Worm (Caenorhabditis elegans): ENCODE measurements around the gene aqp-11.
A peak's percentile ranks its signal among the peaks of the same experiment; 100 is the strongest.

The aqp-11 gene

DNA sequence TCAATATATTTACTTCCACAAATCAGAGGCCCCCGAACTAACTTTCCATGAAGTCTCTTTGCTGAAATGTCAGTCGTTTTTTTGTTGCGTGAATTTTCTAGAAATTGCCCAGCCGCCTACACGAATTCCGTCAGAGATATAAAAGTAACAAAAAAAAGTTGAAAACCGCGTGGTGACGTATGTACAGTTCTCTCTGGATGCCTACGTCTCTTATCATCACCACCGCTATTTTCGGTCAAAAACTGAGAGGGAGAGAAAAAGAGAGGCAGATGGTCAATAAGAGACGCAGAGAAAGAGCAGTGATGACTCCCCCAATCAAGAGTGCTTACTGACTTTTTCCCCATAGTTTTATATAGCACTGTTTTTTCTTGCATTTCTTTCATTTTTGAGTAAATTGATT lies 21.0 kb downstream of the aqp-11 start (continued):
- no peak for TF ChIP-seq egl-27 (tag; optimal IDR thresholded peaks at IDR 0.05)
- TF ChIP-seq nhr-28 (tag; optimal IDR thresholded peaks at IDR 0.05) = peak; percentile 75
- no peak for TF ChIP-seq mxl-2 (GFP tag; conservative IDR thresholded peaks at IDR 0.05)

DNA sequence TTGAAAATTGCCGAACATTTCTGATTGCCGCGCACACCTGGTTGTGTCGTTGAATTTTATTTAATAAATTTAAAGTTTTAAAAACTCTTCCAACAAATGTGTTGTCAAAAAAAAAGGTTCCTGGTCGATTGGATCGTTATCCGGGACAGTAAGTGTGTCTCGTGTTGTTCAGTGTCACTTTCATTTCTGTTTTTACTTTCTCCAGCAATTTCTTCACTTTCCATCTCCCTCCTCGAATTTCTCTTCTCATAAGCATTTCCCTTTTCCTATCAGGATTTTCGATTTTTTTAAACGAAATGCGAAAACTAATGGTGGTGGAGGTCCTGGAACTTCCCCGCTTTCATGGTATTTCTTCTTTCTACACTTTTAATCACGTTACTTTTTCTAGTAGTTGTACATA lies 22.5 kb downstream of the aqp-11 start:
- TF ChIP-seq nhr-11 (tag; optimal IDR thresholded peaks at IDR 0.05) = no peak
- TF ChIP-seq aha-1 (tag) = peak; percentile 44

DNA sequence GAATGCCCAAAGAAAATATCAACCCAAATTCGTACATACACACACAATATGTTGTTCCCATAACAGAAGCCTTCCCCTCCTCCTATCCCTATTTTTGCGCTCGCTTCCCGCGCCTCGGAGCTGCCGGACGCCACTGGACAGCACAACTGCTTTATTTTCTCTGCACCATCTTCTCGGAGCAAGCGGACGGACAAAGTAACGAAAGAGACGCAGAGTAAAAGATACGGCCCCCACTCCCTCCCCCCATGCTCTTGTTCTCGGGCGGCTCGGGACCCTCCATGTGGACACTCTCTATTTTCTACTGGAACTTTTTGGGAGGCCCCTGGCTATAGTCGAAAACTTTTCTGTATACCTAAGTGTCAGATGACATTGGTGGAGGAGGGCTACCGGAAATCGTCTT lies 24.7 kb downstream of the aqp-11 start:
- no peak for TF ChIP-seq hif-1 (tag; optimal IDR thresholded peaks at IDR 0.05)
- TF ChIP-seq egl-43 (GFP tag; IDR thresholded peaks at IDR 0.05) = peak; percentile 40; the same call in 1 of the 2 replicates
- TF ChIP-seq fkh-10 (GFP tag; optimal IDR thresholded peaks at IDR 0.05) = peak; percentile 8
- TF ChIP-seq daf-16 (GFP tag; optimal IDR thresholded peaks at IDR 0.05) = peak in 1 of 2 experiments; percentile 2
- no peak for TF ChIP-seq daf-16 (tag; optimal IDR thresholded peaks at IDR 0.05)
- no peak for TF ChIP-seq tag-97 (GFP tag; IDR thresholded peaks at IDR 0.05)
- peak; percentile 60 for TF ChIP-seq hmg-1.1 (GFP tag; IDR thresholded peaks at IDR 0.05)
- TF ChIP-seq hlh-30 (tag; optimal IDR thresholded peaks at IDR 0.05; ENCODE audit: insufficient read depth) = peak; percentile 41
- TF ChIP-seq mep-1 (tag; optimal IDR thresholded peaks at IDR 0.05) = peak; percentile 43
- peak; percentile 5 for TF ChIP-seq rbr-2 (tag; optimal IDR thresholded peaks at IDR 0.05)
- TF ChIP-seq ctbp-1 (GFP tag; IDR thresholded peaks at IDR 0.05) = 0 out of 2 replicates have a peak, but pooled peaks have one; percentile 11
- TF ChIP-seq set-16 (GFP tag; IDR thresholded peaks at IDR 0.05) = peak; percentile 75
- no peak for TF ChIP-seq aha-1 (tag)
- TF ChIP-seq zfp-3 (GFP tag; conservative IDR thresholded peaks at IDR 0.05) = no peak
- TF ChIP-seq mdl-1 (tag; optimal IDR thresholded peaks at IDR 0.05) = peak in 1 of 2 experiments; percentile 29

DNA sequence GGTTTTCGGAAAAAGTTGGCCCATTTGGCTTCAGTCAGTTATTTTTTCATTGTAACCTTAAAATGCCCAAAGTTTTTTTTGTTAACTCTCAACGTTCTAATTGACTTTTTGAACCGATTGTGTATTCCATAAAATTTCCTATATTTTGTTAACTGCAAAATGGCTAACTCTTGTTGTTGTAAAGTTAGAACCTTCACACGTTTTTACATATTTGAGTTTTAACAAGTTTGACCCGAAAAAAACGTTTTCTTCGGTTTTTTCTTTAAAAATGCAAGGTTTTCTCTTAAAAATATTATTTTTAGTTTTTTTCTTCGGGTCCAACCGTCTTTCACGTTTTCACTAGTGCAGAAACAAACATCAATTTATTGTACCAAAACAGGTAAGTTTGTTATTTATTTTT lies 28.6 kb downstream of the aqp-11 start, which contains the start of gene lit-1:
Gene lit-1 (plus strand): TSS at position 301 of the 400 bp plus-strand sequence.
- TF ChIP-seq spr-3 (GFP tag; optimal IDR thresholded peaks at IDR 0.05) = no peak
- no peak for TF ChIP-seq ceh-82 (tag; optimal IDR thresholded peaks at IDR 0.05)
- no peak for TF ChIP-seq nhr-42 (GFP tag; IDR thresholded peaks at IDR 0.05)
- TF ChIP-seq madf-5 (GFP tag; IDR thresholded peaks at IDR 0.05) = no peak
- no peak for TF ChIP-seq saeg-2 (GFP tag; IDR thresholded peaks at IDR 0.05)
- TF ChIP-seq zfp-3 (GFP tag; conservative IDR thresholded peaks at IDR 0.05) = no peak

DNA sequence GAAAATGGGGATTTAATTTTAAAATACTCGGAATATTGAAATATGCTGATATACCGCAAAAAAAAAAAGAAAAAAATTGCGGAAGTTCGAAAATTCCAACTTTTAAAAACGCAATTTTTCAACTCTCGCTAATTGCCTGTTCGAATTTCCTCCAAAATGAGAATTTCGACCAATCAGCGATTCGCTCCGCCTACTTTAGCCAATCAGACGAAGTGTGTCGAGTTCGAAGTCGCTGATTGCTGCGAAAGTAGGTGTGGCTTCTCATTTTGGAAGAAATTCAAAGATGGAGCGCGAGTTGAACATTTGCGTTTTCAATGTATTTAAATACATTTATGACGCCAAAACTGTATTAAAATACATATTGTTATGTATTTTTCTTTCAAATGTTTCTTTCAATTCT lies 35.3 kb downstream of the aqp-11 start:
- TF ChIP-seq unc-62 (GFP tag; optimal IDR thresholded peaks at IDR 0.05 in 1 of 2) (peak in 1 of 2 experiments; percentile 51), unc-62 (tag; optimal IDR thresholded peaks at IDR 0.05) (no peak), dmd-8 (GFP tag; IDR thresholded peaks at IDR 0.05) (no peak), mxl-2 (GFP tag; conservative IDR thresholded peaks at IDR 0.05) (no peak)

DNA sequence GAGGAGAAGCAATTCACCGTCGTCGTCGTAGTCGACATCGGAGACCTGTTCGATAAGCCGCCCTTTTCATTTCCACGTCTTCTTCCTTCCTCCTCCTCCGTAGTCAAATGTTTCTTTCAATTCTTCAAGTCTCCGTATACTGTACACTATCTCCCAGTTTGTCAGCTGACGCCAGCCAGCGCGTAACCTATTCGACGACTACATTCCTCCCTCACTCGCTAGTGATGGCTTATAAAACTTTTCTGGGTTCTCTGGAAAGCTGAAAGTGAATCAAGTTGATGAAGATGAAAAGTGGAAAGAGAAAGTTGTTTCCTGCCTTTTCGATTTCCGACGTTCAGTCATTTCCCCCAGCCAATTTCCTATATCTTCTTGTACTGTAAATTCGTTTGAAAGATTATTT lies 36.0 kb downstream of the aqp-11 start:
- no peak for TF ChIP-seq F44E2.7 (GFP tag; IDR thresholded peaks at IDR 0.05)
- no peak for TF ChIP-seq lin-15B (tag; optimal IDR thresholded peaks at IDR 0.05)
- TF ChIP-seq ama-1 (optimal IDR thresholded peaks at IDR 0.05) = peak; percentile 23
- peak; percentile 62 for TF ChIP-seq aha-1 (tag)
- peak; percentile 19 for TF ChIP-seq spr-1 (tag; optimal IDR thresholded peaks at IDR 0.05)
- TF ChIP-seq unc-62 (GFP tag; optimal IDR thresholded peaks at IDR 0.05 in 1 of 2) = peak in 1 of 2 experiments; percentile 98
- TF ChIP-seq unc-62 (tag; optimal IDR thresholded peaks at IDR 0.05) = no peak
- TF ChIP-seq egl-43 (GFP tag; IDR thresholded peaks at IDR 0.05) = peak; percentile 30; the same call in 1 of the 2 replicates
- TF ChIP-seq nhr-28 (tag; optimal IDR thresholded peaks at IDR 0.05) = peak; percentile 38
- TF ChIP-seq hlh-11 (tag; optimal IDR thresholded peaks at IDR 0.05) = peak; percentile 32
- peak; percentile 50 for TF ChIP-seq hlh-30 (tag; optimal IDR thresholded peaks at IDR 0.05; ENCODE audit: insufficient read depth)

Data from whole organism, L4 larva.